Worm (Caenorhabditis elegans) whole organism, young adult: ENCODE measurements around the gene T05H4.3.

Source experiments
- B0035.1 ChIP-seq: sonication (generic microtip); optimal IDR thresholded peaks from 2 replicates; lab custom pipeline; 2016; ENCODE audit warnings: missing genetic modification characterization, mild to moderate bottlenecking, missing compliant biosample characterization, missing genotype, missing genetic modification reagents
- B0336.3 ChIP-seq: fragments of 200-800 bp; sonication (Bioruptor generic); IDR thresholded peaks from 2 replicates; pipeline ENCODE4 v1.3.6; 2022; ENCODE audit warnings: missing genetic modification characterization, missing compliant biosample characterization
- C06A6.2 ChIP-seq: fragments of 200-800 bp; sonication (Bioruptor generic); conservative IDR thresholded peaks from 2 replicates; pipeline ENCODE4 v1.3.6; 2022; ENCODE audit warnings: missing genetic modification characterization, missing compliant biosample characterization
- D2030.7 ChIP-seq: fragments of 200-800 bp; sonication (Bioruptor generic); IDR thresholded peaks from 2 replicates; pipeline ENCODE4 v1.3.6; 2022; ENCODE audit warnings: missing genetic modification reagents, missing genetic modification characterization, missing compliant biosample characterization
- F10E7.11 ChIP-seq: sonication (generic microtip); optimal IDR thresholded peaks from 2 replicates; lab custom pipeline; 2017; ENCODE audit warnings: mild to moderate bottlenecking, missing genetic modification characterization, moderate library complexity, missing compliant biosample characterization
- F22D6.2 ChIP-seq: sonication (generic microtip); optimal IDR thresholded peaks from 2 replicates; lab custom pipeline; 2016; ENCODE audit warnings: mild to moderate bottlenecking, missing genetic modification characterization, missing compliant biosample characterization
- F52B5.7 ChIP-seq: sonication (generic microtip); optimal IDR thresholded peaks from 2 replicates; lab custom pipeline; 2016; ENCODE audit warnings: mild to moderate bottlenecking, missing genetic modification characterization, missing compliant biosample characterization
- F57A8.1 ChIP-seq: fragments of 200-800 bp; sonication (Bioruptor generic); optimal IDR thresholded peaks from 2 replicates; lab custom pipeline; 2018; ENCODE audit warnings: mild to moderate bottlenecking, missing genetic modification characterization, moderate library complexity, missing compliant biosample characterization
- Y56A3A.18 ChIP-seq: fragments of 200-800 bp; sonication (Bioruptor generic); IDR thresholded peaks from 2 replicates; pipeline ENCODE4 v1.3.6; 2022; ENCODE audit warnings: missing genetic modification reagents, missing genetic modification characterization, missing compliant biosample characterization
- akir-1 ChIP-seq: fragments of 200-800 bp; sonication (Bioruptor generic); optimal IDR thresholded peaks from 2 replicates; lab custom pipeline; 2018; ENCODE audit warnings: mild to moderate bottlenecking, missing genetic modification characterization, moderate library complexity, missing compliant biosample characterization
- ama-1 ChIP-seq, 3 experiments: fragments of 150-350 bp in 1 of 3; sonication (generic microtip) in 2 of 3; optimal IDR thresholded peaks; 2 replicates each; lab custom pipeline; 2014 to 2018; ENCODE audit warnings: missing biosample characterization in 2 of 3, missing genetic modification characterization in 2 of 3, missing genetic modification reagents in 2 of 3
- atf-7 ChIP-seq: sonication (generic microtip); optimal IDR thresholded peaks from 2 replicates; lab custom pipeline; 2017; ENCODE audit warnings: mild to moderate bottlenecking, missing genetic modification characterization, missing compliant biosample characterization
- attf-3 ChIP-seq: fragments of 200-800 bp; sonication (Bioruptor generic); conservative IDR thresholded peaks from 2 replicates; pipeline ENCODE4 v1.3.6; 2022; ENCODE audit warnings: missing genetic modification reagents, missing genetic modification characterization, missing compliant biosample characterization
- attf-6 ChIP-seq: fragments of 200-800 bp; sonication (Bioruptor generic); IDR thresholded peaks from 2 replicates; pipeline ENCODE4 v1.3.6; 2022; ENCODE audit warnings: missing genetic modification reagents, missing genetic modification characterization, missing compliant biosample characterization
- cebp-1 ChIP-seq, 2 experiments: fragments of 200-800 bp in 1 of 2; sonication (Bioruptor generic) in 1 of 2; sonication (generic microtip) in 1 of 2; IDR thresholded peaks in 1 of 2; optimal IDR thresholded peaks in 1 of 2; 2 replicates each; pipeline versions ENCODE4 v1.3.6 to Lab custom; 2017 to 2022; ENCODE audit warnings: missing compliant biosample characterization in 2 of 2, missing genetic modification characterization in 2 of 2, mild to moderate bottlenecking in 1 of 2, missing genetic modification reagents in 1 of 2, moderate library complexity in 1 of 2
- ceh-100 ChIP-seq: fragments of 200-800 bp; sonication (Bioruptor generic); IDR thresholded peaks from 2 replicates; pipeline ENCODE4 v1.3.6; 2022; ENCODE audit warnings: missing genetic modification reagents, missing genetic modification characterization, missing compliant biosample characterization
- ceh-58 ChIP-seq: fragments of 200-800 bp; sonication (Bioruptor generic); IDR thresholded peaks from 2 replicates; pipeline ENCODE4 v1.3.6; 2022; ENCODE audit warnings: missing genetic modification characterization, missing compliant biosample characterization
- ceh-91 ChIP-seq: fragments of 200-800 bp; sonication (Bioruptor generic); IDR thresholded peaks from 2 replicates; pipeline ENCODE4 v1.3.6; 2022; ENCODE audit warnings: missing genetic modification reagents, missing genetic modification characterization, missing compliant biosample characterization
- chd-7 ChIP-seq: sonication (generic microtip); optimal IDR thresholded peaks from 2 replicates; lab custom pipeline; 2016; ENCODE audit warnings: mild to moderate bottlenecking, missing genetic modification characterization, moderate library complexity, missing compliant biosample characterization
- dox-1 ChIP-seq: fragments of 200-800 bp; sonication (Bioruptor generic); IDR thresholded peaks from 2 replicates; pipeline ENCODE4 v1.3.6; 2022; ENCODE audit warnings: missing genetic modification reagents, missing genetic modification characterization, missing compliant biosample characterization
- dpl-1 ChIP-seq: fragments of 150-350 bp; optimal IDR thresholded peaks from 2 replicates; lab custom pipeline; 2014; ENCODE audit warnings: missing biosample characterization, missing genetic modification reagents, missing genetic modification characterization
- hlh-26 ChIP-seq: fragments of 200-800 bp; sonication (Bioruptor generic); conservative IDR thresholded peaks from 2 replicates; pipeline ENCODE4 v1.3.6; 2022; ENCODE audit warnings: missing genetic modification reagents, missing genetic modification characterization, missing compliant biosample characterization
- hmg-1.2 ChIP-seq: fragments of 200-800 bp; sonication (Bioruptor generic); IDR thresholded peaks from 2 replicates; pipeline ENCODE4 v1.3.6; 2022; ENCODE audit warnings: missing genetic modification reagents, missing genetic modification characterization, missing compliant biosample characterization
- hsf-1 ChIP-seq: fragments of 200-800 bp; sonication (Bioruptor generic); IDR thresholded peaks from 2 replicates; pipeline ENCODE4 v1.3.6; 2022; ENCODE audit warnings: missing genetic modification reagents, missing genetic modification characterization, missing compliant biosample characterization
- let-607 ChIP-seq, 2 experiments: fragments of 200-800 bp in 1 of 2; sonication (Bioruptor generic) in 1 of 2; sonication (generic microtip) in 1 of 2; optimal IDR thresholded peaks; 2 replicates each; lab custom pipeline; 2016 to 2018; ENCODE audit warnings: mild to moderate bottlenecking in 2 of 2, missing compliant biosample characterization in 2 of 2, missing genetic modification characterization in 2 of 2, moderate library complexity in 2 of 2, missing genotype in 1 of 2
- lin-26 ChIP-seq: fragments of 200-800 bp; sonication (Bioruptor generic); IDR thresholded peaks from 2 replicates; pipeline ENCODE4 v1.3.6; 2022; ENCODE audit warnings: missing genetic modification reagents, missing genetic modification characterization, missing compliant biosample characterization
- lin-35 ChIP-seq, 3 experiments: fragments of 150-350 bp in 2 of 3; sonication (generic microtip) in 1 of 3; optimal IDR thresholded peaks; 2 replicates each; lab custom pipeline; 2014 to 2018; ENCODE audit warnings: missing biosample characterization in 3 of 3, missing genetic modification characterization in 3 of 3, missing genetic modification reagents in 3 of 3
- lin-40 ChIP-seq: sonication (generic microtip); optimal IDR thresholded peaks from 2 replicates; lab custom pipeline; 2016; ENCODE audit warnings: missing genetic modification characterization, mild to moderate bottlenecking, missing compliant biosample characterization, missing genotype, missing genetic modification reagents
- lsy-27 ChIP-seq: sonication (generic microtip); optimal IDR thresholded peaks from 2 replicates; lab custom pipeline; 2017; ENCODE audit warnings: missing genetic modification characterization, mild to moderate bottlenecking, missing compliant biosample characterization, antibody characterized with exemption, missing genotype, borderline replicate concordance; ENCODE audit not compliant: insufficient read depth
- madf-10 ChIP-seq: sonication (generic microtip); optimal IDR thresholded peaks from 2 replicates; lab custom pipeline; 2016; ENCODE audit warnings: mild to moderate bottlenecking, missing genetic modification characterization, missing compliant biosample characterization
- madf-3 ChIP-seq: fragments of 200-800 bp; sonication (Bioruptor generic); IDR thresholded peaks from 2 replicates; pipeline ENCODE4 v1.3.6; 2022; ENCODE audit warnings: missing genetic modification reagents, missing genetic modification characterization, missing compliant biosample characterization
- madf-8 ChIP-seq: fragments of 200-800 bp; sonication (Bioruptor generic); conservative IDR thresholded peaks from 2 replicates; pipeline ENCODE4 v1.3.6; 2022; ENCODE audit warnings: missing genetic modification reagents, missing genetic modification characterization, missing compliant biosample characterization
- mes-4 ChIP-seq: sonication (generic microtip); optimal IDR thresholded peaks from 2 replicates; lab custom pipeline; 2016; ENCODE audit warnings: missing genotype, missing genetic modification characterization, missing compliant biosample characterization
- mxl-1 ChIP-seq: sonication (generic microtip); optimal IDR thresholded peaks from 2 replicates; lab custom pipeline; 2016; ENCODE audit warnings: missing genetic modification characterization, missing compliant biosample characterization
- nfya-2 ChIP-seq: fragments of 200-800 bp; sonication (Bioruptor generic); IDR thresholded peaks from 2 replicates; pipeline ENCODE4 v1.3.6; 2022; ENCODE audit warnings: missing genetic modification reagents, missing genetic modification characterization, missing compliant biosample characterization
- nhr-120 ChIP-seq: fragments of 200-800 bp; sonication (Bioruptor generic); IDR thresholded peaks from 2 replicates; pipeline ENCODE4 v1.3.6; 2022; ENCODE audit warnings: missing genetic modification characterization, missing compliant biosample characterization
- nhr-179 ChIP-seq: sonication (generic microtip); optimal IDR thresholded peaks from 2 replicates; lab custom pipeline; 2016; ENCODE audit warnings: mild to moderate bottlenecking, missing genetic modification characterization, missing compliant biosample characterization
- nhr-90 ChIP-seq: sonication (generic microtip); optimal IDR thresholded peaks from 2 replicates; lab custom pipeline; 2016; ENCODE audit warnings: missing genotype, mild to moderate bottlenecking, missing genetic modification characterization, missing compliant biosample characterization
- rec-8 ChIP-seq, 2 experiments: sonication (generic microtip); optimal IDR thresholded peaks; 2 replicates each; lab custom pipeline; 2016; ENCODE audit warnings: mild to moderate bottlenecking in 2 of 2, missing genetic modification characterization in 2 of 2, missing genetic modification reagents in 2 of 2, missing genotype in 2 of 2, missing biosample characterization in 1 of 2, missing compliant biosample characterization in 1 of 2, moderate library complexity in 1 of 2
- snpc-1.3 ChIP-seq: sonication (generic microtip); optimal IDR thresholded peaks from 2 replicates; lab custom pipeline; 2017; ENCODE audit warnings: missing genetic modification characterization, mild to moderate bottlenecking, missing compliant biosample characterization, antibody characterized with exemption, moderate library complexity, missing genotype, missing genetic modification reagents; ENCODE audit not compliant: insufficient read depth
- snpc-4 ChIP-seq, 5 experiments: fragments of 150-350 bp in 1 of 5; sonication (generic microtip) in 4 of 5; optimal IDR thresholded peaks; 2 replicates each; lab custom pipeline; 2014 to 2018; ENCODE audit warnings: missing genetic modification characterization in 5 of 5, missing biosample characterization in 3 of 5, antibody characterized with exemption in 2 of 5, mild to moderate bottlenecking in 2 of 5, missing compliant biosample characterization in 2 of 5, missing genotype in 2 of 5, moderate library complexity in 2 of 5, missing genetic modification reagents in 1 of 5
- sptf-2 ChIP-seq: fragments of 200-800 bp; sonication (Bioruptor generic); optimal IDR thresholded peaks from 2 replicates; lab custom pipeline; 2018; ENCODE audit warnings: mild to moderate bottlenecking, missing genetic modification characterization, missing compliant biosample characterization
- tbp1 ChIP-seq: fragments of 200-800 bp; sonication (Bioruptor generic); optimal IDR thresholded peaks from 2 replicates; lab custom pipeline; 2018; ENCODE audit warnings: mild to moderate bottlenecking, missing genetic modification characterization, missing compliant biosample characterization
- tbx-9 ChIP-seq: sonication (generic microtip); optimal IDR thresholded peaks from 2 replicates; lab custom pipeline; 2016; ENCODE audit warnings: borderline replicate concordance, missing genetic modification characterization, inconsistent platforms, missing compliant biosample characterization
- tlf-1 ChIP-seq: fragments of 200-800 bp; sonication (Bioruptor generic); optimal IDR thresholded peaks from 2 replicates; lab custom pipeline; 2018; ENCODE audit warnings: mild to moderate bottlenecking, missing genetic modification characterization, missing compliant biosample characterization
- unc-62 ChIP-seq: fragments of 150-350 bp; optimal IDR thresholded peaks from 2 replicates; lab custom pipeline; 2014; ENCODE audit warnings: missing biosample characterization, missing genetic modification reagents, missing genetic modification characterization

T05H4.3 gene

DNA sequence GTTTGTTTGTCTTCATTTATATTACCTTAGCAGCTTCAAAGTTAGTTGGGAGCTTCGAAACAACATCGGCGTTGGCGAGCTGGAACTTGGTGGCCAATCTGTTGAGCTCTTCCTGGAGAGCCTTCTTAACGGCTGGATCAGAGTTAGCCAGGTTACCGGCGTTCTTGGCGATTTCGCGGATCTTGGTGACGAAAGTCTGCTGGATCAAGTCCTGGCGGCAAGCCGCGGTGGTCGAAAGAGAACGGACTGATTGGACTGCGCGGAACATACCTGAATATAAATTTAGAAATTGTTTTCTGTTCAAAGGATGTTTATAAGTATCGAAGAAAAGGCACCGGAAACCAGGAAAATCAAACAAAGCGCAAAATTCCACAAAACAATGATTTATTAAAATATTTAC is 15.3 kb upstream of the T05H4.3 start, which contains the start of gene atp-4:
Gene atp-4, minus strand, starts transcription at position 270 of the 400 bp plus-strand sequence.
- TF ChIP-seq madf-3 (peak; percentile 74; the same call in 1 of the 2 replicates), chd-7 (tag; lab: Kevin White, UChicago) (peak; percentile 20), F22D6.2 (tag; lab: Kevin White, UChicago) (no peak), madf-10 (tag; lab: Kevin White, UChicago) (no peak), atf-7 (tag; lab: Kevin White, UChicago) (no peak), rec-8 (tag; optimal IDR thresholded peaks at IDR 0.05; lab: Kevin White, UChicago) (no peak), tbx-9 (tag; lab: Kevin White, UChicago) (no peak), nhr-120 (GFP tag; lab: Robert Waterston, UW) (no peak), B0336.3 (GFP tag; lab: Robert Waterston, UW) (no peak; the same call in 1 of the 2 replicates), sptf-2 (GFP tag; lab: Kevin White, UChicago) (no peak), let-607 (tag; optimal IDR thresholded peaks at IDR 0.05; lab: Kevin White, UChicago) (no peak), hlh-26 (GFP tag; lab: Robert Waterston, UW) (no peak), lin-40 (no peak), F10E7.11 (no peak), F57A8.1 (GFP tag; lab: Kevin White, UChicago) (no peak), Y56A3A.18 (GFP tag; lab: Robert Waterston, UW) (no peak), F52B5.7 (tag; lab: Kevin White, UChicago) (no peak), tbp1 (no peak), akir-1 (GFP tag; lab: Kevin White, UChicago) (no peak), attf-6 (GFP tag; lab: Robert Waterston, UW) (0 out of 2 replicates have a peak, but pooled peaks have one; percentile 15), nhr-90 (tag; lab: Kevin White, UChicago) (no peak), hsf-1 (GFP tag; lab: Robert Waterston, UW) (peak; percentile 69; the same call in 1 of the 2 replicates), ama-1 (optimal IDR thresholded peaks at IDR 0.05; lab: Kevin White, UChicago) (no peak), ama-1 (GFP tag; optimal IDR thresholded peaks at IDR 0.05; lab: Kevin White, UChicago) (peak in 1 of 2 experiments; percentile 20), cebp-1 (GFP tag; IDR thresholded peaks at IDR 0.05; lab: Robert Waterston, UW) (no peak), cebp-1 (tag; optimal IDR thresholded peaks at IDR 0.05; lab: Kevin White, UChicago) (no peak), snpc-1.3 (tag; lab: Kevin White, UChicago) (no peak), nhr-179 (tag; lab: Kevin White, UChicago) (no peak), C06A6.2 (no peak), snpc-4 (GFP tag; optimal IDR thresholded peaks at IDR 0.05; lab: Kevin White, UChicago) (no peak), snpc-4 (tag; optimal IDR thresholded peaks at IDR 0.05; lab: Kevin White, UChicago) (no peak), ceh-91 (GFP tag; lab: Robert Waterston, UW) (no peak), attf-3 (GFP tag; lab: Robert Waterston, UW) (0 out of 2 replicates have a peak, but pooled peaks have one; percentile 24), mes-4 (tag; lab: Kevin White, UChicago) (no peak), nfya-2 (GFP tag; lab: Robert Waterston, UW) (no peak), unc-62 (GFP tag; lab: Kevin White, UChicago) (no peak), B0035.1 (tag; lab: Kevin White, UChicago) (no peak), hmg-1.2 (GFP tag; lab: Robert Waterston, UW) (no peak), lin-35 (GFP tag; optimal IDR thresholded peaks at IDR 0.05; lab: Kevin White, UChicago) (no peak), ceh-58 (GFP tag; lab: Robert Waterston, UW) (no peak), tlf-1 (GFP tag; lab: Kevin White, UChicago) (no peak), dpl-1 (GFP tag; lab: Kevin White, UChicago) (no peak), lsy-27 (tag; lab: Kevin White, UChicago) (no peak), D2030.7 (GFP tag; lab: Robert Waterston, UW) (no peak), dox-1 (GFP tag; lab: Robert Waterston, UW) (no peak), mxl-1 (tag; lab: Kevin White, UChicago) (no peak), madf-8 (GFP tag; lab: Robert Waterston, UW) (no peak), ceh-100 (GFP tag; lab: Robert Waterston, UW) (no peak), lin-26 (GFP tag; lab: Robert Waterston, UW) (peak; percentile 46; the same call in 1 of the 2 replicates)
